Worm (Caenorhabditis elegans) whole organism, L3 larva: Measurements from ENCODE around the gene clec-243.

Experiments
- fos-1 ChIP-seq: fragments of 150-350 bp; optimal IDR thresholded peaks from 2 replicates; lab custom pipeline; 2014; ENCODE audit warnings: missing biosample characterization, missing genetic modification characterization
- mdl-1 ChIP-seq: fragments of 150-350 bp; optimal IDR thresholded peaks from 2 replicates; lab custom pipeline; 2014; ENCODE audit warnings: missing biosample characterization, missing genetic modification characterization
- snpc-4 ChIP-seq: fragments of 150-350 bp; optimal IDR thresholded peaks from 2 replicates; lab custom pipeline; 2014; ENCODE audit warnings: missing biosample characterization, missing genetic modification characterization

DNA sequence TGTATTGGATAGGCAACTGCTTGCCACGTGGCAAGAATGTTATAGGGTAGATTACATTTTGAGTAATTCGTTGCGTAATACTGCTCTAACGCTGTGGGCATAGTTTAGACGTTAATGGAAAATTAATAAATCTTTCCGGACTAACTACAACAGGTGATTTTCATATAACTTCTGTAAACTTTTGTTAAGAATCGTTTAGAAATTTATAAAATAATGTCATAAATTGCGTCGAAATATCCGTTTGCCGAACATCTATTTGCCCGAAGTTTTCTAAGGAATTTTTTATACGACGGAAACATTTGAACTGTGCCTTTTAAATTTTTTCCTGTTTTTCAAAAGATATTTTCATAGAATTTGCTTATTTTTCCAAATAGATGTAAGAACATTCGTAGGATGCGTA, 22.7 kb downstream of the clec-243 start, which contains the start of gene srh-112:
- no peak for TF ChIP-seq mdl-1 (tag; lab: Kevin White, UChicago)
- no peak for TF ChIP-seq fos-1
- TF ChIP-seq snpc-4 (tag; lab: Kevin White, UChicago) = no peak
